Worm (Caenorhabditis elegans): ENCODE measurements around the gene W08E12.8.

DNA sequence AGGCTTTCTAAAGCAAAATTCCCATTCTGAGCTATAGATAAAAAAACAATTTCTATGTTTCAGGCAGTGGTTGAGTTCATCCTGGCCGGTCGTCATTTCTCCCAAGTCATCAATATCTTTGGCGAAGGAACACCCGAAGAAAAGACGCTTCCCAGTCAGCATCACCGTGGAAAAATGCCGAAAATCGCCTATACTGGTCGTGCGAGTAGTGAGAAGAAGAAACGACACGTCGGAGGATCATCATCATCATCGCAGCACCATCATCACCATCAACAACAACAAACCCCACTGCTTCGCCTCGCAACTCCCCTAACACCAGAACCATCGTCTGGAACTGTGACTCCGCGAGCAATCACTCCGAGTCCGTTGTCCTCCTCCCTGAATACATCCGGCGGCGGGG is 40.6 kb upstream of the W08E12.8 start:
- TF ChIP-seq blmp-1 (tag; optimal IDR thresholded peaks at IDR 0.05; ENCODE audit: insufficient read depth) (no peak), egl-27 (tag; optimal IDR thresholded peaks at IDR 0.05) (no peak), mdl-1 (tag; optimal IDR thresholded peaks at IDR 0.05) (no peak)

Data from whole organism, L2 larva.